Worm (Caenorhabditis elegans): ENCODE results near the gene K06G5.1.

The K06G5.1 gene

ce11 chrX:14263473-14263872 lies 48.7 kb downstream of the K06G5.1 start, which contains the start of gene E02H4.8:
E02H4.8 (minus strand) TSS chrX:14263573.
- no peak for TF ChIP-seq unc-62 (GFP tag; optimal IDR thresholded peaks at IDR 0.05)

- TF ChIP-seq unc-62 (GFP tag; optimal IDR thresholded peaks at IDR 0.05), result no peak
Observed at ce11 chrX:14267170-14267569, 52.4 kb downstream of the K06G5.1 start.

DNA sequence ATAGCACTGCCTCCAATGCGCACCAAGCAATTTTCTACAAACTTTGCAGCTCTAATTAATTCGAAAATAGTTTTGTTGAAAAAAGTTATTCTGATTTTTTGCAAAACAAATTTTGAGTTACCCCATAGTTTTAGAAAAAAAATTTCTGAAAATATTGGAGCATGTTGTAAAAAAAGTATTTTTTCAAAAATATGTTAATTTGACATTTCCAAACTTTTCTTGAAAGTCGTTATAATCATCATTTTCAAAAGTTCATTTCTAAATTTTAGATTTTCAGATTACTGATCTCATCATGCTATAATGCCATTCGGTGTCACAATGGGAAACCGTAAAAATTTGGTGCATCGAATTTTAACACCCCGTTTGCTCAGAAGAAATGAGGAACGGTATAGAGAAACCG lies 53.0 kb downstream of the K06G5.1 start, which contains the start of gene del-1:
Gene del-1, plus strand, starts transcription at position 301 of the 400 bp plus-strand sequence.
- no peak for TF ChIP-seq unc-62 (GFP tag; optimal IDR thresholded peaks at IDR 0.05)

Measured in whole organism, dauer.